Worm (Caenorhabditis elegans) whole organism, L2 larva: ENCODE results near the gene F15B10.3.

Experiments
- alr-1 ChIP-seq: fragments of 150-350 bp; optimal IDR thresholded peaks from 2 replicates; lab custom pipeline; 2014; ENCODE audit warnings: missing biosample characterization, missing genetic modification characterization
- ama-1 ChIP-seq: fragments of 150-350 bp; optimal IDR thresholded peaks from 2 replicates; lab custom pipeline; 2018; ENCODE audit warnings: inconsistent platforms
- elt-3 ChIP-seq: sonication (generic microtip); optimal IDR thresholded peaks from 2 replicates; lab custom pipeline; 2017; ENCODE audit warnings: missing biosample characterization, missing genetic modification characterization
- lsy-2 ChIP-seq, 2 experiments: fragments of 150-350 bp in 1 of 2; sonication (generic microtip) in 1 of 2; optimal IDR thresholded peaks; 2 replicates each; lab custom pipeline; 2014 to 2017; ENCODE audit warnings: missing biosample characterization in 2 of 2, missing genetic modification characterization in 2 of 2
- mbf-1 ChIP-seq: sonication (generic microtip); optimal IDR thresholded peaks from 2 replicates; lab custom pipeline; 2017; ENCODE audit warnings: missing biosample characterization, missing genetic modification characterization
- nhr-11 ChIP-seq: fragments of 150-350 bp; optimal IDR thresholded peaks from 2 replicates; lab custom pipeline; 2014; ENCODE audit warnings: missing biosample characterization, missing genetic modification characterization
- nhr-237 ChIP-seq: fragments of 150-350 bp; optimal IDR thresholded peaks from 2 replicates; lab custom pipeline; 2014; ENCODE audit warnings: missing biosample characterization, missing genetic modification characterization
- nhr-6 ChIP-seq: fragments of 150-350 bp; optimal IDR thresholded peaks from 2 replicates; lab custom pipeline; 2014; ENCODE audit warnings: missing biosample characterization, missing genetic modification characterization
- nhr-77 ChIP-seq: fragments of 150-350 bp; optimal IDR thresholded peaks from 2 replicates; lab custom pipeline; 2014; ENCODE audit warnings: missing biosample characterization, missing genetic modification characterization
- sem-4 ChIP-seq: fragments of 150-350 bp; optimal IDR thresholded peaks from 2 replicates; lab custom pipeline; 2014; ENCODE audit warnings: missing biosample characterization, missing genetic modification reagents, missing genetic modification characterization
- skn-1 ChIP-seq: sonication (generic microtip); optimal IDR thresholded peaks from 2 replicates; lab custom pipeline; 2017; ENCODE audit warnings: missing biosample characterization, missing genetic modification characterization
- snpc-4 ChIP-seq: fragments of 150-350 bp; optimal IDR thresholded peaks from 2 replicates; lab custom pipeline; 2014; ENCODE audit warnings: missing biosample characterization, missing genetic modification characterization
- unc-62 ChIP-seq: fragments of 150-350 bp; optimal IDR thresholded peaks from 2 replicates; lab custom pipeline; 2014; ENCODE audit warnings: missing biosample characterization, missing genetic modification reagents, missing genetic modification characterization
- ztf-11 ChIP-seq: sonication (generic microtip); optimal IDR thresholded peaks from 2 replicates; lab custom pipeline; 2017; ENCODE audit warnings: missing biosample characterization, missing genetic modification characterization

DNA sequence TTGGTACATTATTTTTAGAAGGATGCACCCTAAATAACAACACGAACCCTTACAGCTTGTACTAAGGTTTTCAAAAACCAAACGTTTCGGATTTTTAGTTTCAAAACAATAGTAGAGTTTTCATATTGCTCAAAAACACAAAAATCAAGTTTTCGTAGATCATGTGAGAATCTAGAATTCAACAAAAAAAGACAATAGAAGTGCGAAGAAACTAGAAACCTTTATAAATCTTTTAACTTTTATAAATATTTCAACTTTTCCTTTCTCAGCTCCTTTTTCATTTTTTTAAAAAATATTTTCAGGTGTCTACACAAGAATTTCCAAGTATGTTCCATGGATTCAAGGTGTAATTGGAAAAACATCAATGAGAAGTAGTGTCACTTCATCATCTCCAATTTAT lies 42.0 kb upstream of the F15B10.3 start, which contains the start of gene best-9:
- TF ChIP-seq unc-62 = no peak
- no peak for TF ChIP-seq snpc-4 (tag; lab: Kevin White, UChicago)
- no peak for TF ChIP-seq nhr-77 (tag; lab: Kevin White, UChicago)
- no peak for TF ChIP-seq sem-4 (tag; lab: Kevin White, UChicago)
- no peak for TF ChIP-seq ama-1 (lab: Kevin White, UChicago)
- no peak for TF ChIP-seq mbf-1
- TF ChIP-seq ztf-11 (tag; lab: Kevin White, UChicago) = no peak
- TF ChIP-seq lsy-2 (tag; optimal IDR thresholded peaks at IDR 0.05; lab: Kevin White, UChicago) = no peak
- TF ChIP-seq elt-3 = no peak
- TF ChIP-seq nhr-11 (tag; lab: Kevin White, UChicago) = no peak
- no peak for TF ChIP-seq skn-1 (tag; lab: Kevin White, UChicago)
- TF ChIP-seq alr-1 (tag; lab: Kevin White, UChicago) = no peak
- TF ChIP-seq nhr-6 (tag; lab: Kevin White, UChicago) = no peak
- TF ChIP-seq nhr-237 (tag; lab: Kevin White, UChicago) = no peak
